Fruit fly (Drosophila melanogaster) whole organism, embryonic: ENCODE results near the gene H15.
A peak's percentile ranks its signal among the peaks of the same experiment; 100 is the strongest.

Experiments
- Asciz ChIP-seq: fragments of 200-800 bp; sonication (Bioruptor generic); optimal IDR thresholded peaks from 2 replicates; lab custom pipeline; 2017; ENCODE audit warnings: missing biosample characterization, mild to moderate bottlenecking, missing genetic modification characterization, missing genetic modification reagents
- B-H2 ChIP-seq: fragments of 200-800 bp; sonication (Bioruptor generic); optimal IDR thresholded peaks from 2 replicates; lab custom pipeline; 2018; ENCODE audit warnings: missing biosample characterization, mild to moderate bottlenecking, missing genetic modification characterization
- CG10321 ChIP-seq: fragments of 200-800 bp; sonication (Bioruptor generic); IDR thresholded peaks from 2 replicates; pipeline ENCODE4 v1.3.6; 2022; ENCODE audit warnings: missing biosample characterization, missing genetic modification characterization
- CG10366 ChIP-seq: fragments of 200-800 bp; sonication (Bioruptor generic); IDR thresholded peaks from 2 replicates; pipeline ENCODE4 v1.3.6; 2022; ENCODE audit warnings: missing biosample characterization, missing genetic modification characterization
- CG10979 ChIP-seq: fragments of 200-800 bp; sonication (Bioruptor generic); optimal IDR thresholded peaks from 2 replicates; lab custom pipeline; 2018; ENCODE audit warnings: missing biosample characterization, mild to moderate bottlenecking, missing genetic modification characterization, moderate library complexity
- CG14014 ChIP-seq: fragments of 200-800 bp; sonication (Bioruptor generic); IDR thresholded peaks from 2 replicates; pipeline ENCODE4 v1.3.6; 2022; ENCODE audit warnings: missing biosample characterization, missing genetic modification characterization
- CG14050 ChIP-seq: fragments of 200-800 bp; sonication (Bioruptor generic); IDR thresholded peaks from 3 replicates; pipeline ENCODE4 v1.3.6; 2022; ENCODE audit warnings: missing biosample characterization, missing genetic modification characterization
- CG1603 ChIP-seq: fragments of 200-800 bp; sonication (Bioruptor generic); optimal IDR thresholded peaks from 2 replicates; lab custom pipeline; 2019; ENCODE audit warnings: missing biosample characterization, mild to moderate bottlenecking, missing genetic modification characterization, moderate library complexity
- CG17328 ChIP-seq: fragments of 200-800 bp; sonication (Bioruptor generic); IDR thresholded peaks from 2 replicates; pipeline ENCODE4 v1.3.6; 2022; ENCODE audit warnings: missing biosample characterization, missing genetic modification characterization
- CG18011 ChIP-seq: fragments of 200-800 bp; sonication (Bioruptor generic); optimal IDR thresholded peaks from 2 replicates; lab custom pipeline; 2017; ENCODE audit warnings: missing biosample characterization, missing genetic modification characterization, mild to moderate bottlenecking, moderate library complexity, missing genotype
- CG3726 ChIP-seq: fragments of 200-800 bp; sonication (Bioruptor generic); IDR thresholded peaks from 3 replicates; pipeline ENCODE4, ENCODE4 v1.3.6; 2022; ENCODE audit warnings: missing biosample characterization, missing genetic modification characterization
- CG4820 ChIP-seq: fragments of 200-800 bp; sonication (Bioruptor generic); optimal IDR thresholded peaks from 3 replicates; lab custom pipeline; 2016; ENCODE audit warnings: missing biosample characterization, missing genetic modification characterization
- CG6175 ChIP-seq: fragments of 200-800 bp; sonication (Bioruptor generic); IDR thresholded peaks from 3 replicates; pipeline ENCODE4 v1.3.6; 2022; ENCODE audit warnings: missing biosample characterization, missing genetic modification characterization
- CG6683 ChIP-seq: fragments of 200-800 bp; sonication (Bioruptor generic); optimal IDR thresholded peaks from 2 replicates; lab custom pipeline; 2017; ENCODE audit warnings: missing biosample characterization, mild to moderate bottlenecking, missing genetic modification characterization, missing genetic modification reagents
- CG6689 ChIP-seq: fragments of 200-800 bp; sonication (Bioruptor generic); IDR thresholded peaks from 2 replicates; pipeline ENCODE4 v1.3.6; 2022; ENCODE audit warnings: missing biosample characterization, missing genetic modification characterization
- CG8944 ChIP-seq: fragments of 200-800 bp; sonication (Bioruptor generic); optimal IDR thresholded peaks from 3 replicates; lab custom pipeline; 2016; ENCODE audit warnings: missing biosample characterization, missing genetic modification characterization
- CG9932 ChIP-seq: fragments of 200-800 bp; sonication (Bioruptor generic); IDR thresholded peaks from 2 replicates; pipeline ENCODE4 v1.3.6; 2022; ENCODE audit warnings: missing biosample characterization, missing genetic modification characterization
- CrebB ChIP-seq: fragments of 200-800 bp; sonication (Bioruptor generic); optimal IDR thresholded peaks from 3 replicates; lab custom pipeline; 2018; ENCODE audit warnings: missing biosample characterization, mild to moderate bottlenecking, missing genetic modification characterization
- HLH4C ChIP-seq: fragments of 200-800 bp; sonication (Bioruptor generic); IDR thresholded peaks from 3 replicates; pipeline ENCODE4 v1.3.6; 2022; ENCODE audit warnings: missing biosample characterization, missing genetic modification characterization; ENCODE audit not compliant: partially characterized antibody
- Hey ChIP-seq: fragments of 200-800 bp; sonication (Bioruptor generic); optimal IDR thresholded peaks from 3 replicates; lab custom pipeline; 2018; ENCODE audit warnings: missing biosample characterization, mild to moderate bottlenecking, missing genetic modification characterization
- Kr ChIP-seq: fragments of 200-800 bp; sonication (Bioruptor generic); optimal IDR thresholded peaks from 2 replicates; lab custom pipeline; 2017; ENCODE audit warnings: missing biosample characterization, mild to moderate bottlenecking, missing genetic modification characterization
- Max ChIP-seq: fragments of 200-800 bp; sonication (Bioruptor generic); optimal IDR thresholded peaks from 2 replicates; lab custom pipeline; 2016; ENCODE audit warnings: missing biosample characterization, mild to moderate bottlenecking, missing genetic modification characterization
- Optix ChIP-seq: fragments of 200-800 bp; sonication (Bioruptor generic); IDR thresholded peaks from 3 replicates; pipeline ENCODE4 v1.3.6; 2022; ENCODE audit warnings: missing biosample characterization, missing genetic modification characterization
- PHDP ChIP-seq: fragments of 200-800 bp; sonication (Bioruptor generic); optimal IDR thresholded peaks from 3 replicates; lab custom pipeline; 2018; ENCODE audit warnings: missing biosample characterization, mild to moderate bottlenecking, missing genetic modification characterization, moderate library complexity
- Ssrp ChIP-seq: fragments of 200-800 bp; sonication (Bioruptor generic); optimal IDR thresholded peaks from 2 replicates; lab custom pipeline; 2018; ENCODE audit warnings: missing biosample characterization, mild to moderate bottlenecking, missing genetic modification characterization, moderate library complexity
- Stat92E ChIP-seq, 3 experiments: fragments of >200 bp in 2 of 3; fragments of 200-800 bp in 1 of 3; sonication (Bioruptor generic) in 1 of 3; optimal IDR thresholded peaks; 2 replicates each; lab custom pipeline; 2017 to 2019; ENCODE audit warnings: missing biosample characterization in 3 of 3, missing genetic modification characterization in 3 of 3, mild to moderate bottlenecking in 1 of 3, moderate library complexity in 1 of 3
- Xrp1 ChIP-seq: fragments of 200-800 bp; sonication (Bioruptor generic); IDR thresholded peaks from 2 replicates; pipeline ENCODE4 v1.3.6; 2022; ENCODE audit warnings: missing biosample characterization, missing genetic modification characterization
- ab ChIP-seq: fragments of 200-800 bp; sonication (Bioruptor generic); optimal IDR thresholded peaks from 2 replicates; lab custom pipeline; 2016; ENCODE audit warnings: missing biosample characterization, missing genetic modification characterization
- abd-A ChIP-seq: fragments of 200-800 bp; sonication (Bioruptor generic); optimal IDR thresholded peaks from 3 replicates; lab custom pipeline; 2019; ENCODE audit warnings: missing biosample characterization, mild to moderate bottlenecking, missing genetic modification characterization, moderate library complexity
- amos ChIP-seq: fragments of 200-800 bp; sonication (Bioruptor generic); IDR thresholded peaks from 2 replicates; pipeline ENCODE4 v1.3.6; 2022; ENCODE audit warnings: missing biosample characterization, missing genetic modification characterization; ENCODE audit not compliant: partially characterized antibody
- cg ChIP-seq: fragments of 200-800 bp; sonication (Bioruptor generic); optimal IDR thresholded peaks from 3 replicates; lab custom pipeline; 2019; ENCODE audit warnings: missing biosample characterization, mild to moderate bottlenecking, missing genetic modification characterization, moderate library complexity
- da ChIP-seq: fragments of 200-800 bp; sonication (Bioruptor generic); optimal IDR thresholded peaks from 2 replicates; lab custom pipeline; 2016; ENCODE audit warnings: missing biosample characterization, missing genetic modification characterization
- esg ChIP-seq: fragments of 200-800 bp; sonication (Bioruptor generic); conservative IDR thresholded peaks from 2 replicates; pipeline ENCODE4 v1.3.6; 2022; ENCODE audit warnings: missing biosample characterization, missing genetic modification characterization
- gcm ChIP-seq: fragments of 200-800 bp; sonication (Bioruptor generic); optimal IDR thresholded peaks from 2 replicates; lab custom pipeline; 2019; ENCODE audit warnings: missing biosample characterization, mild to moderate bottlenecking, missing genetic modification characterization, moderate library complexity
- gem ChIP-seq: fragments of 200-800 bp; sonication (Bioruptor generic); optimal IDR thresholded peaks from 2 replicates; lab custom pipeline; 2019; ENCODE audit warnings: missing biosample characterization, mild to moderate bottlenecking, missing genetic modification characterization, moderate library complexity
- grau ChIP-seq: fragments of 200-800 bp; optimal IDR thresholded peaks from 3 replicates; lab custom pipeline; 2019; ENCODE audit warnings: missing biosample characterization, mild to moderate bottlenecking, missing genetic modification characterization, moderate library complexity
- p53 ChIP-seq: fragments of 200-800 bp; sonication (Bioruptor generic); optimal IDR thresholded peaks from 2 replicates; lab custom pipeline; 2016; ENCODE audit warnings: missing biosample characterization, missing genetic modification characterization
- phol ChIP-seq: fragments of 200-800 bp; sonication (Bioruptor generic); optimal IDR thresholded peaks from 3 replicates; lab custom pipeline; 2018; ENCODE audit warnings: missing biosample characterization, mild to moderate bottlenecking, missing genetic modification characterization, moderate library complexity
- pzg ChIP-seq: fragments of 200-800 bp; sonication (Bioruptor generic); optimal IDR thresholded peaks from 3 replicates; lab custom pipeline; 2018; ENCODE audit warnings: missing biosample characterization, mild to moderate bottlenecking, missing genetic modification characterization, moderate library complexity
- sc ChIP-seq, 3 experiments: fragments of >200 bp in 2 of 3; fragments of 200-800 bp in 1 of 3; sonication (Bioruptor generic) in 1 of 3; optimal IDR thresholded peaks; 2 replicates in 2 of 3; 3 replicates in 1 of 3; lab custom pipeline; 2017; ENCODE audit warnings: mild to moderate bottlenecking in 1 of 3, missing biosample characterization in 1 of 3, missing genetic modification characterization in 1 of 3, missing genetic modification reagents in 1 of 3
- sens ChIP-seq: fragments of 200-800 bp; sonication (Bioruptor generic); peaks from one replicate; lab custom pipeline; 2016; ENCODE audit warnings: missing biosample characterization, missing genetic modification characterization
- seq ChIP-seq: fragments of 200-800 bp; sonication (Bioruptor generic); IDR thresholded peaks from 2 replicates; pipeline ENCODE4 v1.3.6; 2022; ENCODE audit warnings: missing biosample characterization, missing genetic modification characterization
- slbo ChIP-seq: fragments of 200-800 bp; sonication (Bioruptor generic); IDR thresholded peaks from 2 replicates; pipeline ENCODE4 v1.3.6; 2022; ENCODE audit warnings: missing biosample characterization, missing genetic modification characterization
- sna ChIP-seq: fragments of 200-800 bp; sonication (Bioruptor generic); IDR thresholded peaks from 2 replicates; pipeline ENCODE4 v1.3.6; 2022; ENCODE audit warnings: missing biosample characterization, missing genetic modification characterization; ENCODE audit not compliant: partially characterized antibody
- so ChIP-seq: fragments of 200-800 bp; sonication (Bioruptor generic); IDR thresholded peaks from 3 replicates; pipeline ENCODE4 v1.3.6; 2022; ENCODE audit warnings: missing biosample characterization, missing genetic modification characterization
- sqz ChIP-seq: fragments of 200-800 bp; sonication (Bioruptor generic); optimal IDR thresholded peaks from 3 replicates; lab custom pipeline; 2018; ENCODE audit warnings: missing biosample characterization, mild to moderate bottlenecking, missing genetic modification characterization
- trem ChIP-seq: fragments of 200-800 bp; optimal IDR thresholded peaks from 3 replicates; lab custom pipeline; 2019; ENCODE audit warnings: missing biosample characterization, mild to moderate bottlenecking, missing genetic modification characterization, moderate library complexity
- z ChIP-seq: fragments of 200-800 bp; sonication (Bioruptor generic); IDR thresholded peaks from 3 replicates; pipeline ENCODE4 v1.3.6; 2022; ENCODE audit warnings: missing biosample characterization, missing genetic modification characterization

Gene H15

DNA sequence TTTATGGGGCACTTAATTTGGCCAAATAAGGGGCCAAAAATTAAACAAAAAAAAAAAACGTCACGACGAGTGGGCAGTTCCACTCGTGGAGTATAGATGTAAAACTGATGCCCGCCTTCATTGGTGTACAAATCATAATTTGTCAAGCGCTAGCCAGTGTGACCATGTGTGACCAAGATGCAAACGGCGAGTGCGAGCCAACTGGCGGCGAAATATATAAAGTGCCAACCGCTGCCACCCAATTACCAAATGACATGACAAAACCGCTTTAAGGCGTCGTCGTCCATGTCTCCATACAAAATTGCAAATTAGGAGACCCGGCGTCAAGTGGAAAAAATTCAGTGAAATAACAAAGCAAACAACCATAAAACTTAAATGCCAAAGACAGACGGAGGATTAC lies 43.2 kb downstream of the H15 start (continued):
- TF ChIP-seq CG6683, result no peak
- TF ChIP-seq sc (optimal IDR thresholded peaks at IDR 0.05; lab: Kevin White, UChicago), result no peak
- TF ChIP-seq sc (GFP tag; optimal IDR thresholded peaks at IDR 0.05; lab: Kevin White, UChicago), result no peak

DNA sequence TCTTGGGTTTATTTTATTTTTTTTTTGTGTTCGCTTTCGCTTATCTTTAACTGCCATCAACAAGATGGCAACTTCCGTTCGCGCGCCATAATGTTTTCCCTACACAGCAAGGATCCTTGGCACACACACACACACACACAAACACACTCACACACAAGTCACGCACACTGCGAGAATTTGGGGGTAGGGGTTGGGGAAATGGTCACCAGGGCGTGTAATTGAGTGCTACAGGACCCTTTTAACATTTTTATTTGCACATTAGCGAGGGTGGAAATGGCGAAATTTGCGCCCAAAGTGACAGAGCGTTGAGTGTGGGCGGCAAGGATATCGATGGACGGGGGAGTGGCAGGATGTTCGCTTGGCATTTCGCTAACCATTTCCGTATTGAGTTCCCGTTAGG lies 44.1 kb downstream of the H15 start:
- TF ChIP-seq sna (GFP tag; lab: Robert Waterston, UW) (no peak), abd-A (tag; lab: Kevin White, UChicago) (peak; percentile 63), seq (GFP tag; lab: Robert Waterston, UW) (0 out of 2 replicates have a peak, but pooled peaks have one; percentile 24), cg (peak; percentile 13), Max (GFP tag; lab: Kevin White, UChicago) (no peak), sqz (peak; percentile 17), z (GFP tag; lab: Robert Waterston, UW) (0 out of 3 replicates have a peak, but pooled peaks have one; percentile 52), Hey (peak; percentile 12), CG18011 (GFP tag; lab: Kevin White, UChicago) (no peak), Optix (0 out of 3 replicates have a peak, but pooled peaks have one; percentile 28), grau (tag; lab: Kevin White, UChicago) (no peak), CG9932 (GFP tag; lab: Robert Waterston, UW) (peak; percentile 25; the same call in 1 of the 2 replicates), phol (tag; lab: Kevin White, UChicago) (peak; percentile 5)
- TF ChIP-seq, all 482 proteins: peak for 9

DNA sequence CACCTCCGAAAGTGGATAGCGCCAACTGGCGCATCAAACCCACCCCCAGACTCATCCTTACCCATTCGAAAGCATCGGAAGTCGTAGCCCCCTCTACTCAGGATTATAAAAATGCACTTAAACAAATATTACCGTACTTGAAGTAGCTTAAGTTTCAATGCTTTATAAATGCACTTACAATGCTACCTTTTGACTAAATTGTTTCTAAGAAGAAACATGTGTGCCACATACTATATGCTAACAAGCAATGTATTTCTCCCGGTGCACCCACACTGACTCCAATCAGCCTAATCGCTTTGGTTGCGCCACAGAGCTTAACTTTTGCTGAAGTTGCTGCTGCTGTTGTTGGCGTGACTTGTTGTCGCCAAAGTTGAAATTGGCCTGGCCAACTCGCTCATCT lies 49.0 kb downstream of the H15 start:
- TF ChIP-seq amos, result no peak
- no peak for TF ChIP-seq Xrp1 (GFP tag; lab: Robert Waterston, UW)
- TF ChIP-seq CG10979 (tag; lab: Kevin White, UChicago), result peak; percentile 30
- no peak for TF ChIP-seq trem
- TF ChIP-seq slbo, result 0 out of 2 replicates have a peak, but pooled peaks have one; percentile 8
- no peak for TF ChIP-seq Stat92E (GFP tag; optimal IDR thresholded peaks at IDR 0.05; lab: Kevin White, UChicago)
- no peak for TF ChIP-seq B-H2 (GFP tag; lab: Kevin White, UChicago)
- peak; percentile 61 for TF ChIP-seq sens
- no peak for TF ChIP-seq CG14050 (GFP tag; lab: Robert Waterston, UW)
- TF ChIP-seq CG18011 (GFP tag; lab: Kevin White, UChicago), result no peak
- no peak for TF ChIP-seq CG6689
- no peak for TF ChIP-seq HLH4C
- no peak for TF ChIP-seq da
- TF ChIP-seq CG10366, result no peak
- no peak for TF ChIP-seq Ssrp (tag; lab: Kevin White, UChicago)
- TF ChIP-seq CG3726 (GFP tag; lab: Robert Waterston, UW), result no peak
- TF ChIP-seq PHDP, result no peak
- TF ChIP-seq CG4820, result no peak
- no peak for TF ChIP-seq CG6175 (GFP tag; lab: Robert Waterston, UW)
- peak; percentile 33 for TF ChIP-seq CG17328 (GFP tag; lab: Robert Waterston, UW)
- TF ChIP-seq gem (tag; lab: Kevin White, UChicago), result peak; percentile 44
- no peak for TF ChIP-seq pzg (GFP tag; lab: Kevin White, UChicago)
- no peak for TF ChIP-seq CG14014 (GFP tag; lab: Robert Waterston, UW)
- TF ChIP-seq CG1603 (tag; lab: Kevin White, UChicago), result peak; percentile 63
- no peak for TF ChIP-seq CG10321
- no peak for TF ChIP-seq Asciz (GFP tag; lab: Kevin White, UChicago)
- no peak for TF ChIP-seq Kr (GFP tag; lab: Kevin White, UChicago)
- no peak for TF ChIP-seq ab
- TF ChIP-seq CrebB, result no peak
- no peak for TF ChIP-seq so (GFP tag; lab: Robert Waterston, UW)
- TF ChIP-seq p53 (GFP tag; lab: Kevin White, UChicago), result no peak
- no peak for TF ChIP-seq gcm
- TF ChIP-seq esg (GFP tag; lab: Robert Waterston, UW), result 0 out of 2 replicates have a peak, but pooled peaks have one; percentile 16
- TF ChIP-seq CG8944, result no peak
